Fruit fly (Drosophila melanogaster): Measurements from ENCODE around the gene CG43402.

DNA sequence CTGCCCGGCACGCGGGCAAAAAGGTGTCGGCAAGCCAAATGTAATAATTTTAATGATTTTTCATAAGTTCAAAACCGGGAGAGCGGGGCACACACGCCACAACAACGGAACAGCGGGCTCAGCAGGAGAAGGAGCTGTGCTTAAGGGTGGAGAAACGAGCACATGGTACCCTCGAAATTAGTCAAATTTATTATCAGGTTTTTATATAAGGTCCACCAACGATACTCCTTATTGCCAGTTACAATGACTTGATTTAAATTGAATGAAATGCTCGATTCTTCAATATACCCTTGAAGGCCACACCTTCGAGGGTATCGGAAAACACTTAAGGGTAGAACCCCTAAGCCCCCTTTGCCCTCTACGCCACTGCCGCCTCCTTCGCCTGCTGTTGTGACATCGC, 31.0 kb downstream of the CG43402 start:
- TF ChIP-seq EcR (GFP tag; optimal IDR thresholded peaks at IDR 0.05) = no peak
- no peak for TF ChIP-seq usp (GFP tag; optimal IDR thresholded peaks at IDR 0.05)
- no peak for TF ChIP-seq Dll (optimal IDR thresholded peaks at IDR 0.05)
- no peak for TF ChIP-seq CG8478 (optimal IDR thresholded peaks at IDR 0.05)
- no peak for TF ChIP-seq psq (optimal IDR thresholded peaks at IDR 0.05)

All from whole organism.